Worm (Caenorhabditis elegans): Measurements from ENCODE around the gene C34F11.2.

- no peak for TF ChIP-seq cog-1 (tag; optimal IDR thresholded peaks at IDR 0.05)
- TF ChIP-seq ref-1 (GFP tag; conservative IDR thresholded peaks at IDR 0.05) = no peak
- TF ChIP-seq flt-1 (GFP tag; IDR thresholded peaks at IDR 0.05) = no peak
- TF ChIP-seq T22C8.4 (GFP tag; IDR thresholded peaks at IDR 0.05) = no peak
- TF ChIP-seq ztf-29 (GFP tag; IDR thresholded peaks at IDR 0.05) = no peak
- no peak for TF ChIP-seq klf-2 (GFP tag; conservative IDR thresholded peaks at IDR 0.05)
- no peak for TF ChIP-seq med-1 (GFP tag; optimal IDR thresholded peaks at IDR 0.05; ENCODE audit: insufficient read depth)
- TF ChIP-seq ztf-23 (GFP tag; IDR thresholded peaks at IDR 0.05) = no peak
- no peak for TF ChIP-seq tab-1 (GFP tag; IDR thresholded peaks at IDR 0.05)
Measured at ce11 chrII:5171610-5172009, 40.5 kb upstream of the C34F11.2 start, which contains the start of gene C27D6.15.

All from whole organism, midembryonic.